Fruit fly (Drosophila melanogaster): ENCODE measurements around the gene sturkopf.

Gene sturkopf

dm6 chr3L:1332973-1333372 lies 19.8 kb upstream of the sturkopf start, which contains the start of gene msd5:
Gene msd5, minus strand, starts transcription at chr3L:1333146.
- no peak for TF ChIP-seq Pif1B (GFP tag; optimal IDR thresholded peaks at IDR 0.05)
- TF ChIP-seq gl (tag; optimal IDR thresholded peaks at IDR 0.05): no peak
- no peak for TF ChIP-seq CG8301 (tag; optimal IDR thresholded peaks at IDR 0.05)
- TF ChIP-seq CG34367 (tag; optimal IDR thresholded peaks at IDR 0.05): no peak
- TF ChIP-seq D1 (tag; optimal IDR thresholded peaks at IDR 0.05): no peak
- no peak for TF ChIP-seq CG10348 (GFP tag; IDR thresholded peaks at IDR 0.05)
- TF ChIP-seq fd96Ca (GFP tag; IDR thresholded peaks at IDR 0.05): no peak
- no peak for TF ChIP-seq CG15710 (tag; optimal IDR thresholded peaks at IDR 0.05)
- TF ChIP-seq Ets98B (GFP tag; IDR thresholded peaks at IDR 0.05): no peak
- no peak for TF ChIP-seq CG4496 (GFP tag; IDR thresholded peaks at IDR 0.05)
- no peak for TF ChIP-seq CG8159 (tag; optimal IDR thresholded peaks at IDR 0.05)
- no peak for TF ChIP-seq EcR (GFP tag; optimal IDR thresholded peaks at IDR 0.05)
- TF ChIP-seq CG32121 (GFP tag; IDR thresholded peaks at IDR 0.05): no peak
- no peak for TF ChIP-seq CG13204 (GFP tag; optimal IDR thresholded peaks at IDR 0.05)
- TF ChIP-seq Snoo (tag; optimal IDR thresholded peaks at IDR 0.05): no peak
- TF ChIP-seq CG12605 (GFP tag; IDR thresholded peaks at IDR 0.05): no peak

dm6 chr3L:1331542-1331941 lies 18.4 kb upstream of the sturkopf start, which contains the start of gene msd1:
Gene msd1, plus strand, starts transcription at chr3L:1331744.
- TF ChIP-seq Pif1A (GFP tag; optimal IDR thresholded peaks at IDR 0.05): no peak
- no peak for TF ChIP-seq CG8159 (tag; optimal IDR thresholded peaks at IDR 0.05)
- no peak for TF ChIP-seq gl (tag; optimal IDR thresholded peaks at IDR 0.05)
- TF ChIP-seq CG12605 (GFP tag; IDR thresholded peaks at IDR 0.05): no peak
- no peak for TF ChIP-seq Ets98B (GFP tag; IDR thresholded peaks at IDR 0.05)
- TF ChIP-seq CG8301 (tag; optimal IDR thresholded peaks at IDR 0.05): no peak
- no peak for TF ChIP-seq Pif1B (GFP tag; optimal IDR thresholded peaks at IDR 0.05)
- TF ChIP-seq CG9948 (tag; optimal IDR thresholded peaks at IDR 0.05): no peak
- no peak for TF ChIP-seq EcR (GFP tag; optimal IDR thresholded peaks at IDR 0.05)
- no peak for TF ChIP-seq CG34367 (tag; optimal IDR thresholded peaks at IDR 0.05)
- TF ChIP-seq rn (GFP tag; IDR thresholded peaks at IDR 0.05): no peak
- no peak for TF ChIP-seq CG14655 (GFP tag; optimal IDR thresholded peaks at IDR 0.05)
- no peak for TF ChIP-seq CG17806 (tag; optimal IDR thresholded peaks at IDR 0.05)
- TF ChIP-seq CG10348 (GFP tag; IDR thresholded peaks at IDR 0.05): no peak
- no peak for TF ChIP-seq D1 (tag; optimal IDR thresholded peaks at IDR 0.05)
- TF ChIP-seq CG13204 (GFP tag; optimal IDR thresholded peaks at IDR 0.05): no peak
- no peak for TF ChIP-seq fd96Ca (GFP tag; IDR thresholded peaks at IDR 0.05)
- no peak for TF ChIP-seq CG15710 (tag; optimal IDR thresholded peaks at IDR 0.05)
- no peak for TF ChIP-seq CG32121 (GFP tag; IDR thresholded peaks at IDR 0.05)
- no peak for TF ChIP-seq CG4496 (GFP tag; IDR thresholded peaks at IDR 0.05)

DNA sequence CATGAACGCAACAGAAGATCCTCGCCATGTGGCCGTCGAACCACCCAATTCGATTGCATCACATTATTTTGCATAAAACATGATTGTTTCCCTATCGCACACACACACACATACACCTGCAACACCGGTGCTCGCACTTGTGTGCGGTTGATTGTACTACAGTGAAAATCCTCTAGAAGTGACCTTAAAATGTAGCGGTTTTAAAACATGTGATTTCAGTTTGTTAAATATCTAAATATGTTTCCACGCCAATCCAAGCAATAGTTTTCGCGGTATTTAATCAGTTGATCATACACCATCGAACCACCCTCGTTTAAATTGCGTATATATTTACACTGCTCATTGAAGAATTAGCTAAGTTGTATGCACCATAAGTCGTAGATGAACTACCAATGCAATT lies 17.2 kb upstream of the sturkopf start:
- no peak for TF ChIP-seq CG14655 (GFP tag; optimal IDR thresholded peaks at IDR 0.05)
- TF ChIP-seq Ets98B (GFP tag; IDR thresholded peaks at IDR 0.05): peak; percentile 47; the same call in 1 of the 2 replicates

- TF ChIP-seq Ets98B (GFP tag; IDR thresholded peaks at IDR 0.05) (no peak), CG10348 (GFP tag; IDR thresholded peaks at IDR 0.05) (no peak), CG32121 (GFP tag; IDR thresholded peaks at IDR 0.05) (no peak), CG8159 (tag; optimal IDR thresholded peaks at IDR 0.05) (no peak), D1 (tag; optimal IDR thresholded peaks at IDR 0.05) (no peak)
Observed at dm6 chr3L:1329724-1330123, 16.5 kb upstream of the sturkopf start, which contains the start of gene ND-ACP. Gene ND-ACP, plus strand, starts transcription at chr3L:1329949.

dm6 chr3L:1325626-1325937 lies 12.4 kb upstream of the sturkopf start:
- TF ChIP-seq CG34367 (tag; optimal IDR thresholded peaks at IDR 0.05) (no peak), CG32121 (GFP tag; IDR thresholded peaks at IDR 0.05) (no peak), CG12605 (GFP tag; IDR thresholded peaks at IDR 0.05) (no peak), gl (tag; optimal IDR thresholded peaks at IDR 0.05) (no peak), Pif1B (GFP tag; optimal IDR thresholded peaks at IDR 0.05) (no peak), CG8301 (tag; optimal IDR thresholded peaks at IDR 0.05) (no peak), CG14655 (GFP tag; optimal IDR thresholded peaks at IDR 0.05) (no peak), CG9948 (tag; optimal IDR thresholded peaks at IDR 0.05) (no peak), D1 (tag; optimal IDR thresholded peaks at IDR 0.05) (no peak), Pif1A (GFP tag; optimal IDR thresholded peaks at IDR 0.05) (no peak), Snoo (tag; optimal IDR thresholded peaks at IDR 0.05) (no peak)

DNA sequence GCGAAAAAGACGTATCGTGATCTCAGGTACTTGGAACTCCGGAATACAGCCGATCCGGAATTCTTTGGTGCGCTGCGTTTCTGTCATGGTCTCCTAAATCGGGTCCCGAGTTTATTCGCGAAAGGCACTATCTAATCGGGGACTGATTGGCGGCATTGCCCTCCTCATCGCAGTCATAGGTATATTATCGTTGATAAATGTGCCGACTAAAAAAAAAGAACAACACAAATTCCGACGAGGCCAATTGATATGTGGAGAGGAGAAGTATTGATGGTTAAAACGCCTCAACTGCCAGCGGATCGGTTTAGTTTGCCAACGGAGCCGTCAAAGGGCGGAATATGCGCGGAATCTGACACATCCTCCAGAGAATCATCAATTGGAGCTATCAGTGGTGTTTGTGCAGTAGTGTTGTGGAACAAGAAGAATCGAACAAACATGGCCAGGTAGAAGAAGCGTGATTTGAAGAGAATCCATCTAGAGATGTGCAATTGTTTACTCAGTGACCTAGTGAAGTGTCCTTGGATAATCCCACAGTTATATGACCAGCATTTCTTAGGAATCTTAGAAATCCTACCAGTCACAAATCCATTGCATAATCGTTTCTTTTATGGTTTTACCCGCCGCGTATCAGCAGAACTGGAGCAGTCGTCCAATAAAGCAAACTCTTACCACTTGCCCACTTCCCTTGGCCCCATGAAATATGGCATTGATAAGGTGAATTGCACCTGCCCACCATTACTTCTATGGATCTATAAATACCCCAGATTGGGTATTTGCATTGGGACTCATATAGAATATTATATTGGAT lies 11.8 kb upstream of the sturkopf start:
- TF ChIP-seq Ets98B (GFP tag; IDR thresholded peaks at IDR 0.05) (no peak), fd96Ca (GFP tag; IDR thresholded peaks at IDR 0.05) (no peak), CG14655 (GFP tag; optimal IDR thresholded peaks at IDR 0.05) (no peak), CG17806 (tag; optimal IDR thresholded peaks at IDR 0.05) (no peak)

- TF ChIP-seq CG4496 (GFP tag; IDR thresholded peaks at IDR 0.05) (0 out of 3 replicates have a peak, but pooled peaks have one; percentile 18), CG17806 (tag; optimal IDR thresholded peaks at IDR 0.05) (peak; percentile 23), CG14655 (GFP tag; optimal IDR thresholded peaks at IDR 0.05) (no peak), CG12605 (GFP tag; IDR thresholded peaks at IDR 0.05) (no peak), rn (GFP tag; IDR thresholded peaks at IDR 0.05) (no peak), CG9948 (tag; optimal IDR thresholded peaks at IDR 0.05) (peak; percentile 14), fd96Ca (GFP tag; IDR thresholded peaks at IDR 0.05) (0 out of 3 replicates have a peak, but pooled peaks have one; percentile 7), CG15710 (tag; optimal IDR thresholded peaks at IDR 0.05) (peak; percentile 9)
Observed at dm6 chr3L:1323136-1323535, 10.0 kb upstream of the sturkopf start.

Data from whole organism, pupa.